Worm (Caenorhabditis elegans) whole organism, L3 larva: ENCODE results near the gene vha-6.

ENCODE experiments used
- egl-27 ChIP-seq: sonication (generic microtip); optimal IDR thresholded peaks from 4 replicates; lab custom pipeline; 2017; ENCODE audit warnings: missing biosample characterization, missing genetic modification reagents, missing genetic modification characterization
- fkh-10 ChIP-seq: sonication (generic microtip); optimal IDR thresholded peaks from 2 replicates; lab custom pipeline; 2017; ENCODE audit warnings: missing biosample characterization, missing genetic modification reagents, missing genetic modification characterization
- nhr-11 ChIP-seq: fragments of 150-350 bp; optimal IDR thresholded peaks from 2 replicates; lab custom pipeline; 2014; ENCODE audit warnings: missing biosample characterization, missing genetic modification characterization
- nhr-12 ChIP-seq: fragments of 150-350 bp; optimal IDR thresholded peaks from 2 replicates; lab custom pipeline; 2014; ENCODE audit warnings: missing biosample characterization, missing genetic modification characterization
- nhr-23 ChIP-seq: fragments of 150-350 bp; optimal IDR thresholded peaks from 2 replicates; lab custom pipeline; 2014; ENCODE audit warnings: missing biosample characterization, missing genetic modification reagents, missing genetic modification characterization
- nhr-25 ChIP-seq: sonication (generic microtip); optimal IDR thresholded peaks from 2 replicates; lab custom pipeline; 2017; ENCODE audit warnings: missing biosample characterization, missing genetic modification characterization
- nhr-67 ChIP-seq: fragments of 150-350 bp; optimal IDR thresholded peaks from 2 replicates; lab custom pipeline; 2014; ENCODE audit warnings: missing biosample characterization, missing genetic modification characterization
- nhr-76 ChIP-seq: fragments of 150-350 bp; sonication (generic microtip); optimal IDR thresholded peaks from 5 replicates; lab custom pipeline; 2014; ENCODE audit warnings: missing biosample characterization, missing genetic modification characterization
- snpc-4 ChIP-seq: fragments of 150-350 bp; optimal IDR thresholded peaks from 2 replicates; lab custom pipeline; 2014; ENCODE audit warnings: missing biosample characterization, missing genetic modification characterization
- unc-39 ChIP-seq: sonication (generic microtip); optimal IDR thresholded peaks from 4 replicates; lab custom pipeline; 2017; ENCODE audit warnings: missing biosample characterization, missing genetic modification characterization
- ztf-11 ChIP-seq: fragments of 150-350 bp; optimal IDR thresholded peaks from 2 replicates; lab custom pipeline; 2014; ENCODE audit warnings: missing biosample characterization, missing genetic modification characterization

- no peak for TF ChIP-seq nhr-67 (tag; lab: Kevin White, UChicago)
- TF ChIP-seq nhr-23, result no peak
- no peak for TF ChIP-seq nhr-25 (tag; lab: Kevin White, UChicago)
- no peak for TF ChIP-seq fkh-10 (GFP tag; lab: Kevin White, UChicago)
- no peak for TF ChIP-seq nhr-76 (tag; lab: Kevin White, UChicago)
- TF ChIP-seq nhr-11 (tag; lab: Kevin White, UChicago), result no peak
- no peak for TF ChIP-seq ztf-11 (tag; lab: Kevin White, UChicago)
- no peak for TF ChIP-seq egl-27
- TF ChIP-seq nhr-12 (tag; lab: Kevin White, UChicago), result no peak
- TF ChIP-seq snpc-4 (tag; lab: Kevin White, UChicago), result no peak
- TF ChIP-seq unc-39, result no peak
These were observed 38.2 kb upstream of the vha-6 start, which contains the start of gene W02B12.16 for ce11 chrII:11476410-11476809.
